Fruit fly (Drosophila melanogaster) whole organism, embryonic: ENCODE results near the gene CG10064.

Experiments
- Bteb2 ChIP-seq: fragments of 200-800 bp; sonication (Bioruptor generic); optimal IDR thresholded peaks from 2 replicates; lab custom pipeline; 2016; ENCODE audit warnings: missing biosample characterization, missing genetic modification characterization
- CG12744 ChIP-seq: fragments of 200-800 bp; sonication (Bioruptor generic); optimal IDR thresholded peaks from 2 replicates; lab custom pipeline; 2016; ENCODE audit warnings: missing biosample characterization, missing genetic modification characterization
- CG14441 ChIP-seq: fragments of 200-800 bp; sonication (Bioruptor generic); IDR thresholded peaks from 2 replicates; pipeline ENCODE4 v1.3.6; 2022; ENCODE audit warnings: missing biosample characterization, missing genetic modification characterization
- CG16779 ChIP-seq: fragments of 200-800 bp; sonication (Bioruptor generic); IDR thresholded peaks from 2 replicates; pipeline ENCODE4 v1.3.6; 2022; ENCODE audit warnings: missing biosample characterization, missing genetic modification characterization
- CG17361 ChIP-seq: fragments of 200-800 bp; sonication (Bioruptor generic); IDR thresholded peaks from 3 replicates; pipeline ENCODE4 v1.3.6; 2022; ENCODE audit warnings: missing biosample characterization, missing genetic modification characterization
- CG17612 ChIP-seq: fragments of 200-800 bp; sonication (Bioruptor generic); IDR thresholded peaks from 2 replicates; pipeline ENCODE4 v1.3.6; 2022; ENCODE audit warnings: missing biosample characterization, missing genetic modification characterization
- CG2116 ChIP-seq: fragments of 200-800 bp; sonication (Bioruptor generic); optimal IDR thresholded peaks from 3 replicates; lab custom pipeline; 2018; ENCODE audit warnings: missing biosample characterization, mild to moderate bottlenecking, missing genetic modification characterization
- CG30403 ChIP-seq: fragments of 200-800 bp; sonication (Bioruptor generic); optimal IDR thresholded peaks from 3 replicates; lab custom pipeline; 2016; ENCODE audit warnings: missing biosample characterization, missing genetic modification characterization
- CG31224 ChIP-seq: fragments of 200-800 bp; sonication (Bioruptor generic); IDR thresholded peaks from 2 replicates; pipeline ENCODE4 v1.3.6; 2022; ENCODE audit warnings: missing biosample characterization, missing genetic modification characterization
- CG4617 ChIP-seq: fragments of 200-800 bp; sonication (Bioruptor generic); optimal IDR thresholded peaks from 3 replicates; lab custom pipeline; 2016; ENCODE audit warnings: missing biosample characterization, missing genetic modification characterization, borderline replicate concordance
- CG4820 ChIP-seq: fragments of 200-800 bp; sonication (Bioruptor generic); optimal IDR thresholded peaks from 3 replicates; lab custom pipeline; 2016; ENCODE audit warnings: missing biosample characterization, missing genetic modification characterization
- CG5180 ChIP-seq: fragments of 200-800 bp; sonication (Bioruptor generic); optimal IDR thresholded peaks from 3 replicates; lab custom pipeline; 2017; ENCODE audit warnings: missing biosample characterization, missing genetic modification characterization, mild to moderate bottlenecking, moderate library complexity, missing genetic modification reagents
- CG8290 ChIP-seq, 3 experiments: fragments of 200-800 bp; sonication (Bioruptor generic); optimal IDR thresholded peaks; 2 replicates each; lab custom pipeline; 2016 to 2019; ENCODE audit warnings: missing biosample characterization in 3 of 3, missing genetic modification characterization in 3 of 3, mild to moderate bottlenecking in 2 of 3, moderate library complexity in 1 of 3
- CG8765 ChIP-seq: fragments of 200-800 bp; sonication (Bioruptor generic); IDR thresholded peaks from 2 replicates; pipeline ENCODE4 v1.3.6; 2022; ENCODE audit warnings: missing biosample characterization, missing genetic modification characterization
- CG9215 ChIP-seq: fragments of 200-800 bp; sonication (Bioruptor generic); IDR thresholded peaks from 2 replicates; pipeline ENCODE4 v1.3.6; 2022; ENCODE audit warnings: missing biosample characterization, missing genetic modification characterization
- CG9727 ChIP-seq: fragments of 200-800 bp; sonication (Bioruptor generic); optimal IDR thresholded peaks from 3 replicates; lab custom pipeline; 2017; ENCODE audit warnings: missing biosample characterization, mild to moderate bottlenecking, missing genetic modification characterization
- D19B ChIP-seq: fragments of 200-800 bp; sonication (Bioruptor generic); optimal IDR thresholded peaks from 2 replicates; lab custom pipeline; 2017; ENCODE audit warnings: missing biosample characterization, mild to moderate bottlenecking, missing genetic modification characterization
- Deaf1 ChIP-seq: fragments of 200-800 bp; optimal IDR thresholded peaks from 3 replicates; lab custom pipeline; 2019; ENCODE audit warnings: missing biosample characterization, mild to moderate bottlenecking, missing genetic modification characterization, moderate library complexity
- Doc3 ChIP-seq: fragments of 200-800 bp; sonication (Bioruptor generic); IDR thresholded peaks from 3 replicates; pipeline ENCODE4 v1.3.6; 2022; ENCODE audit warnings: missing biosample characterization, missing genetic modification characterization; ENCODE audit not compliant: partially characterized antibody
- Drgx ChIP-seq: fragments of 200-800 bp; sonication (Bioruptor generic); IDR thresholded peaks from 2 replicates; pipeline ENCODE4 v1.3.6; 2022; ENCODE audit warnings: missing biosample characterization, missing genetic modification characterization
- Fer3 ChIP-seq: fragments of 200-800 bp; sonication (Bioruptor generic); optimal IDR thresholded peaks from 2 replicates; lab custom pipeline; 2018; ENCODE audit warnings: missing biosample characterization, mild to moderate bottlenecking, missing genetic modification characterization, moderate library complexity
- Gsc ChIP-seq: fragments of 200-800 bp; sonication (Bioruptor generic); IDR thresholded peaks from 2 replicates; pipeline ENCODE4 v1.3.6; 2022; ENCODE audit warnings: missing biosample characterization, missing genetic modification characterization
- HHEX ChIP-seq: fragments of 200-800 bp; sonication (Bioruptor generic); optimal IDR thresholded peaks from 3 replicates; lab custom pipeline; 2017; ENCODE audit warnings: missing biosample characterization, mild to moderate bottlenecking, missing genetic modification characterization, missing genetic modification reagents
- Hr78 ChIP-seq, 2 experiments: fragments of 200-800 bp in 1 of 2; fragments of >200 bp in 1 of 2; sonication (Bioruptor generic) in 1 of 2; optimal IDR thresholded peaks; 2 replicates each; lab custom pipeline; 2017 to 2019; ENCODE audit warnings: missing biosample characterization in 2 of 2, missing genetic modification characterization in 2 of 2, mild to moderate bottlenecking in 1 of 2, moderate library complexity in 1 of 2
- Max ChIP-seq: fragments of 200-800 bp; sonication (Bioruptor generic); optimal IDR thresholded peaks from 2 replicates; lab custom pipeline; 2016; ENCODE audit warnings: missing biosample characterization, mild to moderate bottlenecking, missing genetic modification characterization
- NK7.1 ChIP-seq: fragments of 200-800 bp; sonication (Bioruptor generic); optimal IDR thresholded peaks from 3 replicates; lab custom pipeline; 2016; ENCODE audit warnings: missing biosample characterization, missing genetic modification characterization
- Poxn ChIP-seq: fragments of 200-800 bp; sonication (Bioruptor generic); IDR thresholded peaks from 2 replicates; pipeline ENCODE4 v1.3.6; 2022; ENCODE audit warnings: missing biosample characterization, missing genetic modification characterization
- Side ChIP-seq: fragments of 200-800 bp; sonication (Bioruptor generic); optimal IDR thresholded peaks from 2 replicates; lab custom pipeline; 2016; ENCODE audit warnings: missing biosample characterization, missing genetic modification characterization
- Xbp1 ChIP-seq: fragments of 200-800 bp; sonication (Bioruptor generic); optimal IDR thresholded peaks from 3 replicates; lab custom pipeline; 2016; ENCODE audit warnings: missing biosample characterization, mild to moderate bottlenecking, missing genetic modification characterization
- amos ChIP-seq: fragments of 200-800 bp; sonication (Bioruptor generic); IDR thresholded peaks from 2 replicates; pipeline ENCODE4 v1.3.6; 2022; ENCODE audit warnings: missing biosample characterization, missing genetic modification characterization; ENCODE audit not compliant: partially characterized antibody
- chinmo ChIP-seq: fragments of 200-800 bp; sonication (Bioruptor generic); IDR thresholded peaks from 4 replicates; pipeline ENCODE4 v1.3.6; 2022; ENCODE audit warnings: missing biosample characterization, missing genetic modification characterization; ENCODE audit not compliant: partially characterized antibody
- dan ChIP-seq: fragments of 200-800 bp; sonication (Bioruptor generic); IDR thresholded peaks from 2 replicates; pipeline ENCODE4 v1.3.6; 2022; ENCODE audit warnings: missing biosample characterization, missing genetic modification characterization
- dm ChIP-seq: fragments of 200-800 bp; sonication (Bioruptor generic); optimal IDR thresholded peaks from 3 replicates; lab custom pipeline; 2016; ENCODE audit warnings: missing biosample characterization, missing genetic modification characterization
- eve ChIP-seq, 2 experiments: fragments of >200 bp; optimal IDR thresholded peaks; 2 replicates each; lab custom pipeline; 2017; ENCODE audit warnings: missing biosample characterization in 2 of 2, missing genetic modification characterization in 2 of 2
- gcm ChIP-seq: fragments of 200-800 bp; sonication (Bioruptor generic); optimal IDR thresholded peaks from 2 replicates; lab custom pipeline; 2019; ENCODE audit warnings: missing biosample characterization, mild to moderate bottlenecking, missing genetic modification characterization, moderate library complexity
- grn ChIP-seq: fragments of 200-800 bp; sonication (Bioruptor generic); optimal IDR thresholded peaks from 3 replicates; lab custom pipeline; 2017; ENCODE audit warnings: missing biosample characterization, missing genetic modification characterization
- gro ChIP-seq: fragments of 200-800 bp; sonication (Bioruptor generic); optimal IDR thresholded peaks from 2 replicates; lab custom pipeline; 2016; ENCODE audit warnings: missing biosample characterization, missing genetic modification characterization
- ham ChIP-seq: fragments of 200-800 bp; sonication (Bioruptor generic); IDR thresholded peaks from 2 replicates; pipeline ENCODE4 v1.3.6; 2022; ENCODE audit warnings: missing biosample characterization, missing genetic modification characterization
- hb ChIP-seq: fragments of 200-800 bp; sonication (Bioruptor generic); IDR thresholded peaks from 3 replicates; pipeline ENCODE4 v1.3.6; 2022; ENCODE audit warnings: missing biosample characterization, missing genetic modification characterization; ENCODE audit not compliant: partially characterized antibody
- lilli ChIP-seq: fragments of 200-800 bp; sonication (Bioruptor generic); optimal IDR thresholded peaks from 3 replicates; lab custom pipeline; 2016; ENCODE audit warnings: missing biosample characterization, missing genetic modification characterization
- nau ChIP-seq: fragments of 200-800 bp; sonication (Bioruptor generic); optimal IDR thresholded peaks from 3 replicates; lab custom pipeline; 2017; ENCODE audit warnings: missing biosample characterization, mild to moderate bottlenecking, missing genetic modification characterization, missing genetic modification reagents
- nom ChIP-seq: fragments of 200-800 bp; sonication (Bioruptor generic); optimal IDR thresholded peaks from 2 replicates; lab custom pipeline; 2017; ENCODE audit warnings: missing biosample characterization, missing genetic modification characterization, mild to moderate bottlenecking, moderate library complexity, missing genetic modification reagents
- pho ChIP-seq: fragments of 200-800 bp; sonication (Bioruptor generic); optimal IDR thresholded peaks from 2 replicates; lab custom pipeline; 2016; ENCODE audit warnings: missing biosample characterization, missing genetic modification characterization
- ro ChIP-seq: fragments of 200-800 bp; sonication (Bioruptor generic); IDR thresholded peaks from 2 replicates; pipeline ENCODE4 v1.3.6; 2022; ENCODE audit warnings: missing biosample characterization, missing genetic modification characterization
- sim ChIP-seq: fragments of 200-800 bp; sonication (Bioruptor generic); IDR thresholded peaks from 2 replicates; pipeline ENCODE4 v1.3.6; 2022; ENCODE audit warnings: missing biosample characterization, missing genetic modification characterization
- slbo ChIP-seq: fragments of 200-800 bp; sonication (Bioruptor generic); IDR thresholded peaks from 2 replicates; pipeline ENCODE4 v1.3.6; 2022; ENCODE audit warnings: missing biosample characterization, missing genetic modification characterization
- slou ChIP-seq: fragments of 200-800 bp; sonication (Bioruptor generic); optimal IDR thresholded peaks from 3 replicates; lab custom pipeline; 2016; ENCODE audit warnings: missing biosample characterization, missing genetic modification characterization
- toy ChIP-seq: fragments of 200-800 bp; sonication (Bioruptor generic); IDR thresholded peaks from 2 replicates; pipeline ENCODE4 v1.3.6; 2022; ENCODE audit warnings: missing biosample characterization, missing genetic modification characterization
- unpg ChIP-seq: fragments of 200-800 bp; sonication (Bioruptor generic); optimal IDR thresholded peaks from 3 replicates; lab custom pipeline; 2018; ENCODE audit warnings: missing biosample characterization, mild to moderate bottlenecking, missing genetic modification characterization, moderate library complexity
- wek ChIP-seq: fragments of 200-800 bp; sonication (Bioruptor generic); optimal IDR thresholded peaks from 3 replicates; lab custom pipeline; 2018; ENCODE audit warnings: missing biosample characterization, mild to moderate bottlenecking, missing genetic modification characterization, moderate library complexity
- zf30C ChIP-seq: fragments of 200-800 bp; sonication (Bioruptor generic); optimal IDR thresholded peaks from 3 replicates; lab custom pipeline; 2018; ENCODE audit warnings: missing biosample characterization, mild to moderate bottlenecking, missing genetic modification characterization

The CG10064 gene

dm6 chr3L:6977391-6977790 is 9.7 kb upstream of the CG10064 start (continued):
- TF ChIP-seq CG9727 (peak; percentile 72), CG17612 (GFP tag; lab: Robert Waterston, UW) (0 out of 2 replicates have a peak, but pooled peaks have one; percentile 7), pho (no peak), hb (GFP tag; lab: Robert Waterston, UW) (no peak), D19B (peak; percentile 8), Hr78 (GFP tag; optimal IDR thresholded peaks at IDR 0.05; lab: Kevin White, UChicago) (no peak), Gsc (GFP tag; lab: Robert Waterston, UW) (no peak), Fer3 (peak; percentile 31), lilli (peak; percentile 3), CG4617 (no peak), CG31224 (GFP tag; lab: Robert Waterston, UW) (no peak), gcm (GFP tag; lab: Kevin White, UChicago) (peak; percentile 32), chinmo (no peak), CG12744 (GFP tag; lab: Kevin White, UChicago) (no peak), Xbp1 (GFP tag; lab: Kevin White, UChicago) (peak; percentile 60), CG9215 (GFP tag; lab: Robert Waterston, UW) (no peak), NK7.1 (GFP tag; lab: Kevin White, UChicago) (no peak), HHEX (GFP tag; lab: Kevin White, UChicago) (peak; percentile 29), CG4820 (GFP tag; lab: Kevin White, UChicago) (peak; percentile 31), Max (GFP tag; lab: Kevin White, UChicago) (no peak), gro (GFP tag; lab: Kevin White, UChicago) (no peak), toy (no peak), nau (GFP tag; lab: Kevin White, UChicago) (peak; percentile 2), slou (GFP tag; lab: Kevin White, UChicago) (no peak), Poxn (GFP tag; lab: Robert Waterston, UW) (0 out of 2 replicates have a peak, but pooled peaks have one; percentile 6), ham (no peak), amos (GFP tag; lab: Robert Waterston, UW) (no peak), CG16779 (GFP tag; lab: Robert Waterston, UW) (no peak), dm (GFP tag; lab: Kevin White, UChicago) (no peak), slbo (GFP tag; lab: Robert Waterston, UW) (peak; percentile 67), eve (GFP tag; optimal IDR thresholded peaks at IDR 0.05; lab: Kevin White, UChicago) (no peak), Bteb2 (GFP tag; lab: Kevin White, UChicago) (no peak), dan (GFP tag; lab: Robert Waterston, UW) (no peak), Side (GFP tag; lab: Kevin White, UChicago) (no peak), CG17361 (GFP tag; lab: Robert Waterston, UW) (peak; percentile 51; the same call in 2 of the 3 replicates), nom (peak; percentile 20), CG5180 (GFP tag; lab: Kevin White, UChicago) (peak; percentile 36), Doc3 (GFP tag; lab: Robert Waterston, UW) (no peak), CG8290 (GFP tag; optimal IDR thresholded peaks at IDR 0.05; lab: Kevin White, UChicago) (peak; percentile 42), CG8290 (tag; optimal IDR thresholded peaks at IDR 0.05; lab: Kevin White, UChicago) (no peak), Deaf1 (tag; lab: Kevin White, UChicago) (no peak), sim (0 out of 2 replicates have a peak, but pooled peaks have one; percentile 46), Drgx (GFP tag; lab: Robert Waterston, UW) (peak; percentile 85), unpg (GFP tag; lab: Kevin White, UChicago) (peak; percentile 70), CG2116 (no peak), ro (GFP tag; lab: Robert Waterston, UW) (no peak), CG30403 (peak; percentile 38), zf30C (GFP tag; lab: Kevin White, UChicago) (peak; percentile 36), wek (GFP tag; lab: Kevin White, UChicago) (no peak), grn (no peak), CG8765 (no peak), CG14441 (GFP tag; lab: Robert Waterston, UW) (peak; percentile 46; the same call in 1 of the 2 replicates)
